Fruit fly (Drosophila melanogaster): ENCODE data around the gene CG7049.

The CG7049 gene

dm6 chr3L:160446-161094 is 15.5 kb downstream of the CG7049 start (continued):
- TF ChIP-seq ey (GFP tag; optimal IDR thresholded peaks at IDR 0.05), result no peak
- TF ChIP-seq HLH106 (tag; optimal IDR thresholded peaks at IDR 0.05), result no peak
- no peak for TF ChIP-seq woc (GFP tag; optimal IDR thresholded peaks at IDR 0.05)
- no peak for TF ChIP-seq Abd-B (GFP tag; optimal IDR thresholded peaks at IDR 0.05)
- TF ChIP-seq sv (GFP tag; optimal IDR thresholded peaks at IDR 0.05), result no peak

DNA sequence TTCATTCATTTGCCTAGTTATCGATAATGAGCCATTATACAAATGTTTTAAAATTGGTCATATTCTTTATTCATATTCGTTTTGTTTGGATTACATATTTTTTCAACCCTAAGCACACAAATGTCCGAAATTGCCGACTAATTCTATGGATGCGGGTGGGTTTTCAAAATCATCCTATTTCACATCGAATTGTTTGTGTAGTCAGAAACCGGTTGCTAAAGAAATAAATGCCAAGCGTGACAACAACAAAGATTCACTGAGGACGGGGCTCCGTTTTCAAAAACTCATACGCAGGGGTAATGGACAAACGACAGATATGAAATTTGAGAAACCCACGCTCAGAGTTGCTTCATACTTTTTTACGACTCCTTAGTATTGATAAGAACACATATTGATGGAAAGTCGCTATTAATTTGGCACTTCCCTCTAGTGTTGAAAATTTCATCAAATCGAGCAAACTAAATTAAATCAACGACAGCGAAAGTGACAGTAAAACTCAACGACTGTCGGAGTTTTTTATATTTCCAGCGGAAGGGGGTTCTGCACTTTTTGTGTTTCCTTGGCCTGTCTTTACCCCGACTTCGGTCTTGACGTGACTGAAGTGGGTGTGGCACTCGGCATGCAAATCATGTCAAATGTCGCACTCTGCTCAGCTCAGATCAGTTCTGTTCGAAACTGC is 16.5 kb downstream of the CG7049 start:
- TF ChIP-seq GATAd (GFP tag; optimal IDR thresholded peaks at IDR 0.05) (no peak), rgr (GFP tag; optimal IDR thresholded peaks at IDR 0.05) (no peak), Rel (GFP tag; optimal IDR thresholded peaks at IDR 0.05) (no peak), Rel (tag; optimal IDR thresholded peaks at IDR 0.05) (no peak), Abd-B (GFP tag; optimal IDR thresholded peaks at IDR 0.05) (no peak), dsf (GFP tag; optimal IDR thresholded peaks at IDR 0.05; ENCODE audit: borderline replicate concordance) (no peak), Hnf4 (GFP tag; optimal IDR thresholded peaks at IDR 0.05) (no peak), woc (GFP tag; optimal IDR thresholded peaks at IDR 0.05) (no peak), HLH106 (tag; optimal IDR thresholded peaks at IDR 0.05) (no peak), foxo (GFP tag; optimal IDR thresholded peaks at IDR 0.05) (no peak), CG9705 (GFP tag; optimal IDR thresholded peaks at IDR 0.05) (no peak), Myc (optimal IDR thresholded peaks at IDR 0.05) (no peak), sage (GFP tag; optimal IDR thresholded peaks at IDR 0.05) (no peak), CrebA (GFP tag; optimal IDR thresholded peaks at IDR 0.05; ENCODE audit: borderline replicate concordance) (no peak), CG32264 (GFP tag; optimal IDR thresholded peaks at IDR 0.05) (no peak), h (GFP tag; optimal IDR thresholded peaks at IDR 0.05) (no peak), Hr83 (GFP tag; optimal IDR thresholded peaks at IDR 0.05; ENCODE audit: poor library complexity, severe bottlenecking) (no peak), Mio (GFP tag; optimal IDR thresholded peaks at IDR 0.05) (no peak), fru (GFP tag; optimal IDR thresholded peaks at IDR 0.05) (no peak)

DNA sequence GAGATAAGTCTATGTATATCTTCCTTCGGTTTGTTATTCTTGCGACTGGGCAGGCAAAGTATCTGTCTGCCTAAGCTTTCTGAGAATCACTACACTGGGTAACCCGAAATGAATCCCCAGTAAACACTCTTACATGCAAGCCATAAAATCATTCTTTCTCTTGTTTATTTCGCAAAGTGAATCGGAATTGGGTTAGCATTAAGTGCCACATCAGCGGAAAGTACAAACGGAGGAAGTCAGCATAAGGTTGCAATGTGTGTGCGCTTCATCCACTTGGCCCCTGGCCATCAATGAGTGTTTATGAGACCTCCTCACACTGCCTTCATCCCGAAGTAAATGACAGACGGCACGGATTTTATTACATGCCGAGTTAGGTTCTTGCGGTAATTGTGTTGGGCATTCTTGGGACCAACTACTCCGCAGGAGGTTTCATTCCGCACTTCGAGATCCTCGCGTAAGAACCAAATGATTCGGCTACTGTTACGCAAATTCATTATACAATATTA is 18.3 kb downstream of the CG7049 start:
- no peak for TF ChIP-seq brk (GFP tag; optimal IDR thresholded peaks at IDR 0.05)
- TF ChIP-seq Hnf4 (GFP tag; optimal IDR thresholded peaks at IDR 0.05), result no peak
- TF ChIP-seq jim (GFP tag; optimal IDR thresholded peaks at IDR 0.05), result no peak
- TF ChIP-seq HLH106 (tag; optimal IDR thresholded peaks at IDR 0.05), result no peak
- no peak for TF ChIP-seq Sp1 (GFP tag; optimal IDR thresholded peaks at IDR 0.05)
- TF ChIP-seq CG32264 (GFP tag; optimal IDR thresholded peaks at IDR 0.05), result no peak

DNA sequence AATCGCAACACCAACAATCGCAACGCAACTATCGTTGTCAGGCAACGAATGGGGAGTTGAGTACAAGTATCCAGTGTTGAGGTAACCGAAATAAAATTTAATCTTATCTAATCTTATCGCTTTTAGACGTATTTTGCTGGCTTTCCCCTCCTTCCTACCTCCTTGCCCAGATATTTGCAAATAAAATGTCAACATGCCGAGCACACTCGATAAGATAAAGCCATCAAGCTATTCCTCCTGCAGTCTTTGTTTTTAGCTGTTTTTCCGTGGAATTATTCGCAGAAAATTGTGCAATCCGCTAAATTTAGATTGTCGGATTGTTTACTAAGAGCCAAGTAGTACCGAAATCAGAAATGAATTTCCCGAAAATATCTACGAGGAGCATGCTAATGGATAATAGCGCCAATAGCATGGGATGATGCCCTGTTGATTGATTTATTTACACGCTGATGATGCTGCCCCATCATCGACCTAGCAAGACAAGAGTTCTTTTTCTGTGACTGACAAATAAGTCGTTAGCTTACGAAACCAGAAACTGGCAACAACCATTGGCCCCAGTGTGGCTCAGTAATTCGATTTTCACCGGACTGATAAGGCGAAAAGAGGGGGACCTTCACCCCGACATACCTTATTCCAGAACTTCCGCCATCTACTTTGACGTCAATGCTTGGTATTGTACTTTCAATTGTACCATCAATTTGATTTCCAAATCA is 19.3 kb downstream of the CG7049 start:
- TF ChIP-seq Hnf4 (GFP tag; optimal IDR thresholded peaks at IDR 0.05) (peak; percentile 35), Rel (GFP tag; optimal IDR thresholded peaks at IDR 0.05) (no peak), Rel (tag; optimal IDR thresholded peaks at IDR 0.05) (peak; percentile 56), fru (GFP tag; optimal IDR thresholded peaks at IDR 0.05) (peak; percentile 27), dl (GFP tag; optimal IDR thresholded peaks at IDR 0.05; ENCODE audit: insufficient read depth in 1 of 2, partially characterized antibody in 2 of 2) (no peak), usp (GFP tag; optimal IDR thresholded peaks at IDR 0.05) (no peak), Myc (optimal IDR thresholded peaks at IDR 0.05) (no peak), rgr (GFP tag; optimal IDR thresholded peaks at IDR 0.05) (peak; percentile 17), psq (GFP tag; optimal IDR thresholded peaks at IDR 0.05) (peak; percentile 6), foxo (GFP tag; optimal IDR thresholded peaks at IDR 0.05) (peak in 1 of 2 experiments; percentile 35), jim (GFP tag; optimal IDR thresholded peaks at IDR 0.05) (no peak), N (GFP tag; optimal IDR thresholded peaks at IDR 0.05) (no peak), woc (GFP tag; optimal IDR thresholded peaks at IDR 0.05) (no peak), ey (GFP tag; optimal IDR thresholded peaks at IDR 0.05) (no peak), lola (GFP tag; optimal IDR thresholded peaks at IDR 0.05) (no peak), sage (GFP tag; optimal IDR thresholded peaks at IDR 0.05) (no peak), Vsx2 (GFP tag; optimal IDR thresholded peaks at IDR 0.05; ENCODE audit: partially characterized antibody) (peak; percentile 4), CG32264 (GFP tag; optimal IDR thresholded peaks at IDR 0.05) (no peak), Dfd (GFP tag; optimal IDR thresholded peaks at IDR 0.05) (no peak), HLH106 (tag; optimal IDR thresholded peaks at IDR 0.05) (no peak), tai (GFP tag; optimal IDR thresholded peaks at IDR 0.05) (no peak), Jra (GFP tag; optimal IDR thresholded peaks at IDR 0.05) (peak; percentile 9), GATAd (GFP tag; optimal IDR thresholded peaks at IDR 0.05) (no peak), Hr78 (GFP tag; optimal IDR thresholded peaks at IDR 0.05) (no peak), Hr83 (GFP tag; optimal IDR thresholded peaks at IDR 0.05; ENCODE audit: poor library complexity, severe bottlenecking) (no peak), pan (optimal IDR thresholded peaks at IDR 0.05) (no peak), sv (GFP tag; optimal IDR thresholded peaks at IDR 0.05) (no peak), Sp1 (GFP tag; optimal IDR thresholded peaks at IDR 0.05) (no peak), dmrt93B (GFP tag; optimal IDR thresholded peaks at IDR 0.05) (no peak), CrebA (GFP tag; optimal IDR thresholded peaks at IDR 0.05; ENCODE audit: borderline replicate concordance) (no peak), CG9705 (GFP tag; optimal IDR thresholded peaks at IDR 0.05) (no peak), OdsH (GFP tag; optimal IDR thresholded peaks at IDR 0.05) (peak; percentile 32), br (GFP tag; optimal IDR thresholded peaks at IDR 0.05) (peak; percentile 6), Mio (GFP tag; optimal IDR thresholded peaks at IDR 0.05) (no peak), h (GFP tag; optimal IDR thresholded peaks at IDR 0.05) (peak; percentile 59)
